Worm (Caenorhabditis elegans): Measurements from ENCODE around the gene Y54G2A.19.

DNA sequence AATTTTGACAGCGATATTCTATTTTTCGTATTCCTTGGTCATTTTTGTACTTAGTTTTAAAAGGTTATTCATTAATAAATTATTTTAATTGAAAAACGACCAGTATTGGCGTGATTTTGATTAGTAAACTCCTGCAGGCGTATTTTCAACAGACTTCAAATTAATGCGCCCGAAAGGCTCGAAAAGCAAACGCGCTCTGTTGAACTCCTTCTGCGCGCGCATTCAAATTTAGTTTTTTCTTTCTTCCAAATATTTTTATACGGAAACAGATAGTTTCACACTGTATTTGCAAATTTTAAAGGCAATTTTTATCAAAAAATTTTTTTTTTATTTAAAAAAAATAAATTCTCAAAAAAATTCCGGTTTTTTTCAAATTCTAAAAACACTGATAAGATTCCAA lies 21.5 kb upstream of the Y54G2A.19 start:
- TF ChIP-seq him-1 (tag; optimal IDR thresholded peaks at IDR 0.05) (no peak), dao-5 (tag; optimal IDR thresholded peaks at IDR 0.05) (no peak)

All from whole organism, L4/young adult.